Worm (Caenorhabditis elegans) whole organism, L1 larva: ENCODE measurements around the gene fbxa-37.

Experiments
- C34B4.2 ChIP-seq: sonication (generic microtip); optimal IDR thresholded peaks from 2 replicates; lab custom pipeline; 2017; ENCODE audit warnings: mild to moderate bottlenecking, missing genetic modification characterization, missing compliant biosample characterization
- Y116A8C.19 ChIP-seq: sonication (generic microtip); optimal IDR thresholded peaks from 2 replicates; lab custom pipeline; 2016; ENCODE audit warnings: missing compliant biosample characterization, missing genetic modification characterization, borderline replicate concordance
- blmp-1 ChIP-seq: fragments of 150-350 bp; optimal IDR thresholded peaks from 2 replicates; lab custom pipeline; 2014; ENCODE audit warnings: missing biosample characterization, missing genetic modification characterization
- ceh-63 ChIP-seq: fragments of 200-800 bp; sonication (Bioruptor generic); optimal IDR thresholded peaks from 2 replicates; lab custom pipeline; 2018; ENCODE audit warnings: mild to moderate bottlenecking, missing genetic modification characterization, missing compliant biosample characterization
- ceh-82 ChIP-seq, 3 experiments: fragments of 150-350 bp in 1 of 3; sonication (generic microtip) in 2 of 3; optimal IDR thresholded peaks; 2 replicates each; lab custom pipeline; 2014 to 2017; ENCODE audit warnings: missing biosample characterization in 3 of 3, missing genetic modification characterization in 3 of 3
- ceh-90 ChIP-seq: sonication (generic microtip); optimal IDR thresholded peaks from 2 replicates; lab custom pipeline; 2016; ENCODE audit warnings: missing genetic modification characterization, missing compliant biosample characterization
- ces-1 ChIP-seq: fragments of 150-350 bp; optimal IDR thresholded peaks from 2 replicates; lab custom pipeline; 2014; ENCODE audit warnings: missing biosample characterization, missing genetic modification reagents, missing genetic modification characterization
- dpl-1 ChIP-seq, 3 experiments: fragments of 150-350 bp in 2 of 3; sonication (generic microtip) in 1 of 3; optimal IDR thresholded peaks; 2 replicates each; lab custom pipeline; 2014 to 2017; ENCODE audit warnings: missing biosample characterization in 3 of 3, missing genetic modification characterization in 3 of 3, missing genetic modification reagents in 3 of 3
- dsc-1 ChIP-seq: sonication (generic microtip); optimal IDR thresholded peaks from 2 replicates; lab custom pipeline; 2016; ENCODE audit warnings: mild to moderate bottlenecking, missing genetic modification characterization, missing compliant biosample characterization
- efl-1 ChIP-seq, 4 experiments: fragments of 150-350 bp; optimal IDR thresholded peaks in 3 of 4; peaks in 1 of 4; 1 replicate in 1 of 4; 2 replicates in 3 of 4; lab custom pipeline; 2014; ENCODE audit warnings: missing biosample characterization in 2 of 4, missing genetic modification characterization in 2 of 4, missing genetic modification reagents in 2 of 4
- egl-27 ChIP-seq, 2 experiments: fragments of 150-350 bp in 1 of 2; sonication (generic microtip); optimal IDR thresholded peaks; 3 replicates each; lab custom pipeline; 2017 to 2018; ENCODE audit warnings: missing biosample characterization in 2 of 2, missing genetic modification characterization in 2 of 2, missing genetic modification reagents in 2 of 2
- elt-3 ChIP-seq, 6 experiments: fragments of 150-350 bp in 1 of 6; sonication (generic microtip); optimal IDR thresholded peaks; 2 replicates each; lab custom pipeline; 2017 to 2018; ENCODE audit warnings: missing biosample characterization in 6 of 6, missing genetic modification characterization in 6 of 6, inconsistent platforms in 1 of 6
- fkh-10 ChIP-seq: sonication (generic microtip); optimal IDR thresholded peaks from 2 replicates; lab custom pipeline; 2017; ENCODE audit warnings: missing biosample characterization, missing genetic modification reagents, missing genetic modification characterization
- grh-1 ChIP-seq: fragments of 200-800 bp; sonication (Bioruptor generic); IDR thresholded peaks from 2 replicates; pipeline ENCODE4 v1.3.6; 2022; ENCODE audit warnings: missing genetic modification reagents, missing genetic modification characterization, missing compliant biosample characterization
- hlh-4 ChIP-seq: sonication (generic microtip); optimal IDR thresholded peaks from 2 replicates; lab custom pipeline; 2016; ENCODE audit warnings: mild to moderate bottlenecking, missing genetic modification characterization, missing compliant biosample characterization
- hpl-2 ChIP-seq: fragments of 150-350 bp; optimal IDR thresholded peaks from 2 replicates; lab custom pipeline; 2014; ENCODE audit warnings: missing biosample characterization, missing genetic modification reagents, missing genetic modification characterization
- jun-1 ChIP-seq: fragments of 150-350 bp; optimal IDR thresholded peaks from 2 replicates; lab custom pipeline; 2014; ENCODE audit warnings: missing biosample characterization, missing genetic modification reagents, missing genetic modification characterization
- lin-13 ChIP-seq: fragments of 150-350 bp; optimal IDR thresholded peaks from 2 replicates; lab custom pipeline; 2014; ENCODE audit warnings: missing biosample characterization, missing genetic modification reagents, missing genetic modification characterization
- lin-14 ChIP-seq: fragments of 200-800 bp; sonication (Bioruptor generic); optimal IDR thresholded peaks from 2 replicates; lab custom pipeline; 2018; ENCODE audit warnings: mild to moderate bottlenecking, missing genetic modification characterization, moderate library complexity, missing compliant biosample characterization
- lin-15B ChIP-seq: fragments of 150-350 bp; sonication (generic microtip); optimal IDR thresholded peaks from 3 replicates; lab custom pipeline; 2014; ENCODE audit warnings: missing biosample characterization, missing genetic modification characterization
- lin-35 ChIP-seq, 2 experiments: fragments of 150-350 bp; optimal IDR thresholded peaks; 2 replicates each; lab custom pipeline; 2014; ENCODE audit warnings: missing biosample characterization in 2 of 2, missing genetic modification characterization in 2 of 2, missing genetic modification reagents in 2 of 2
- lin-39 ChIP-seq: fragments of 150-350 bp; optimal IDR thresholded peaks from 2 replicates; lab custom pipeline; 2014; ENCODE audit warnings: missing biosample characterization, missing genetic modification reagents, missing genetic modification characterization
- lsy-2 ChIP-seq, 2 experiments: fragments of 150-350 bp; optimal IDR thresholded peaks; 2 replicates each; lab custom pipeline; 2014; ENCODE audit warnings: missing biosample characterization in 2 of 2, missing genetic modification characterization in 2 of 2
- mdl-1 ChIP-seq, 2 experiments: fragments of 150-350 bp; optimal IDR thresholded peaks; 2 replicates each; lab custom pipeline; 2014 to 2017; ENCODE audit warnings: missing biosample characterization in 2 of 2, missing genetic modification characterization in 2 of 2, inconsistent platforms in 1 of 2
- mef-2 ChIP-seq: fragments of 150-350 bp; optimal IDR thresholded peaks from 2 replicates; lab custom pipeline; 2014; ENCODE audit warnings: missing biosample characterization, missing genetic modification characterization
- mep-1 ChIP-seq: fragments of 150-350 bp; optimal IDR thresholded peaks from 2 replicates; lab custom pipeline; 2014; ENCODE audit warnings: missing biosample characterization, missing genetic modification characterization
- nhr-47 ChIP-seq: sonication (generic microtip); optimal IDR thresholded peaks from 2 replicates; lab custom pipeline; 2016; ENCODE audit warnings: mild to moderate bottlenecking, missing genetic modification characterization, moderate library complexity, missing compliant biosample characterization
- nhr-71 ChIP-seq: sonication (generic microtip); optimal IDR thresholded peaks from 2 replicates; lab custom pipeline; 2016; ENCODE audit warnings: mild to moderate bottlenecking, missing genetic modification characterization, moderate library complexity, missing compliant biosample characterization
- nhr-77 ChIP-seq: fragments of 150-350 bp; optimal IDR thresholded peaks from 2 replicates; lab custom pipeline; 2014; ENCODE audit warnings: missing biosample characterization, missing genetic modification characterization
- nhr-85 ChIP-seq: sonication (generic microtip); peaks from one replicate; lab custom pipeline; 2016; ENCODE audit warnings: missing genetic modification characterization, inconsistent platforms, missing compliant biosample characterization
- pag-3 ChIP-seq: sonication (generic microtip); optimal IDR thresholded peaks from 2 replicates; lab custom pipeline; 2017; ENCODE audit warnings: missing genetic modification characterization, mild to moderate bottlenecking, missing compliant biosample characterization, antibody characterized with exemption, borderline replicate concordance; ENCODE audit not compliant: insufficient read depth
- pqm-1 ChIP-seq: sonication (generic microtip); optimal IDR thresholded peaks from 3 replicates; lab custom pipeline; 2017; ENCODE audit warnings: missing biosample characterization, missing genetic modification characterization
- rnt-1 ChIP-seq: sonication (generic microtip); optimal IDR thresholded peaks from 2 replicates; lab custom pipeline; 2016; ENCODE audit warnings: mild to moderate bottlenecking, missing genetic modification characterization, moderate library complexity, missing compliant biosample characterization
- skn-1 ChIP-seq: fragments of 150-350 bp; optimal IDR thresholded peaks from 2 replicates; lab custom pipeline; 2014; ENCODE audit warnings: missing biosample characterization, missing genetic modification characterization
- sox-4 ChIP-seq: sonication (generic microtip); optimal IDR thresholded peaks from 2 replicates; lab custom pipeline; 2016; ENCODE audit warnings: missing genetic modification characterization, missing compliant biosample characterization
- sptf-1 ChIP-seq: fragments of 150-350 bp; optimal IDR thresholded peaks from 2 replicates; lab custom pipeline; 2014; ENCODE audit warnings: missing biosample characterization, missing genetic modification characterization
- swsn-7 ChIP-seq: sonication (generic microtip); optimal IDR thresholded peaks from 2 replicates; lab custom pipeline; 2016; ENCODE audit warnings: missing genetic modification characterization, missing compliant biosample characterization
- tlp-1 ChIP-seq: fragments of 150-350 bp; optimal IDR thresholded peaks from 2 replicates; lab custom pipeline; 2014; ENCODE audit warnings: missing biosample characterization, missing genetic modification characterization
- unc-130 ChIP-seq: fragments of 150-350 bp; optimal IDR thresholded peaks from 2 replicates; lab custom pipeline; 2017; ENCODE audit warnings: missing biosample characterization, missing genetic modification characterization, inconsistent platforms
- unc-62 ChIP-seq: fragments of 150-350 bp; optimal IDR thresholded peaks from 2 replicates; lab custom pipeline; 2014; ENCODE audit warnings: missing biosample characterization, missing genetic modification reagents, missing genetic modification characterization
- unc-86 ChIP-seq: sonication (generic microtip); optimal IDR thresholded peaks from 2 replicates; lab custom pipeline; 2016; ENCODE audit warnings: missing genetic modification characterization, missing compliant biosample characterization
- unc-98 ChIP-seq: fragments of 200-800 bp; sonication (Bioruptor generic); IDR thresholded peaks from 2 replicates; pipeline ENCODE4 v1.3.6; 2022; ENCODE audit warnings: missing genetic modification characterization, missing compliant biosample characterization
- vab-15 ChIP-seq: sonication (generic microtip); optimal IDR thresholded peaks from 2 replicates; lab custom pipeline; 2017; ENCODE audit warnings: missing genotype, mild to moderate bottlenecking, missing genetic modification characterization, missing compliant biosample characterization
- xbp-1 ChIP-seq: sonication (generic microtip); optimal IDR thresholded peaks from 2 replicates; lab custom pipeline; 2016; ENCODE audit warnings: missing genetic modification characterization, missing compliant biosample characterization
- zip-4 ChIP-seq: fragments of 200-800 bp; sonication (Bioruptor generic); optimal IDR thresholded peaks from 2 replicates; lab custom pipeline; 2018; ENCODE audit warnings: mild to moderate bottlenecking, missing genetic modification characterization, moderate library complexity, missing compliant biosample characterization
- ztf-11 ChIP-seq, 2 experiments: sonication (generic microtip); optimal IDR thresholded peaks; 2 replicates each; lab custom pipeline; 2016 to 2017; ENCODE audit warnings: missing genetic modification characterization in 2 of 2, missing biosample characterization in 1 of 2, missing compliant biosample characterization in 1 of 2
- ztf-4 ChIP-seq: fragments of 150-350 bp; optimal IDR thresholded peaks from 2 replicates; lab custom pipeline; 2014; ENCODE audit warnings: missing biosample characterization, missing genetic modification characterization

fbxa-37 gene

ce11 chrIII:1243199-1243598 lies 41.6 kb upstream of the fbxa-37 start, which contains the start of gene fbxa-63 (continued):
- TF ChIP-seq mef-2 (no peak), ceh-82 (tag; optimal IDR thresholded peaks at IDR 0.05; lab: Kevin White, UChicago) (peak in 1 of 3 experiments; percentile 35), nhr-47 (tag; lab: Kevin White, UChicago) (peak; percentile 37), nhr-77 (tag; lab: Kevin White, UChicago) (no peak), jun-1 (tag; lab: Kevin White, UChicago) (peak; percentile 28), lsy-2 (tag; optimal IDR thresholded peaks at IDR 0.05; lab: Kevin White, UChicago) (peak; percentile 30 to 64), mdl-1 (tag; optimal IDR thresholded peaks at IDR 0.05; lab: Kevin White, UChicago) (peak in 1 of 2 experiments; percentile 26), rnt-1 (tag; lab: Kevin White, UChicago) (no peak), hpl-2 (GFP tag; lab: Kevin White, UChicago) (no peak), lin-13 (peak; percentile 20), blmp-1 (tag; lab: Kevin White, UChicago) (no peak), ztf-11 (tag; optimal IDR thresholded peaks at IDR 0.05; lab: Kevin White, UChicago) (no peak), zip-4 (GFP tag; lab: Kevin White, UChicago) (peak; percentile 2), efl-1 (optimal IDR thresholded peaks at IDR 0.05; lab: Kevin White, UChicago) (peak; percentile 49 to 64), efl-1 (GFP tag; optimal IDR thresholded peaks at IDR 0.05 in 1 of 2; lab: Kevin White, UChicago) (peak; percentile 26 to 92), sox-4 (tag; lab: Kevin White, UChicago) (no peak), ztf-4 (tag; lab: Kevin White, UChicago) (no peak)

ce11 chrIII:1248335-1248734 lies 36.5 kb upstream of the fbxa-37 start:
- TF ChIP-seq nhr-85 (tag; lab: Kevin White, UChicago): peak; percentile 59
- TF ChIP-seq dsc-1 (tag; lab: Kevin White, UChicago): no peak
- TF ChIP-seq, all 84 proteins: peak for 1

- TF ChIP-seq ces-1 (no peak), dpl-1 (GFP tag; optimal IDR thresholded peaks at IDR 0.05; lab: Kevin White, UChicago) (peak; percentile 24 to 45 (median 37)), fkh-10 (GFP tag; lab: Kevin White, UChicago) (no peak), unc-86 (tag; lab: Kevin White, UChicago) (no peak), vab-15 (tag; lab: Kevin White, UChicago) (no peak), nhr-71 (tag; lab: Kevin White, UChicago) (peak; percentile 20), unc-130 (no peak), mdl-1 (tag; optimal IDR thresholded peaks at IDR 0.05; lab: Kevin White, UChicago) (peak in 1 of 2 experiments; percentile 6), grh-1 (GFP tag; lab: Robert Waterston, UW) (no peak), skn-1 (peak; percentile 43), C34B4.2 (tag; lab: Kevin White, UChicago) (no peak), xbp-1 (no peak), dsc-1 (tag; lab: Kevin White, UChicago) (no peak), hlh-4 (tag; lab: Kevin White, UChicago) (no peak), mef-2 (no peak), egl-27 (tag; optimal IDR thresholded peaks at IDR 0.05; lab: Kevin White, UChicago) (no peak), mep-1 (peak; percentile 13), lin-35 (GFP tag; optimal IDR thresholded peaks at IDR 0.05; lab: Kevin White, UChicago) (peak; percentile 41 to 65), tlp-1 (tag; lab: Kevin White, UChicago) (no peak), Y116A8C.19 (tag; lab: Kevin White, UChicago) (no peak), unc-62 (GFP tag; lab: Kevin White, UChicago) (no peak), elt-3 (tag; optimal IDR thresholded peaks at IDR 0.05; lab: Kevin White, UChicago) (no peak), swsn-7 (no peak), sptf-1 (tag; lab: Kevin White, UChicago) (no peak), lin-15B (no peak), rnt-1 (tag; lab: Kevin White, UChicago) (no peak), ceh-63 (no peak), pag-3 (tag; lab: Kevin White, UChicago) (no peak), unc-98 (GFP tag; lab: Robert Waterston, UW) (no peak), lin-39 (tag; lab: Kevin White, UChicago) (no peak), ceh-90 (tag; lab: Kevin White, UChicago) (no peak), lin-14 (GFP tag; lab: Kevin White, UChicago) (peak; percentile 33), nhr-77 (tag; lab: Kevin White, UChicago) (peak; percentile 3), hpl-2 (GFP tag; lab: Kevin White, UChicago) (no peak), pqm-1 (tag; lab: Kevin White, UChicago) (no peak), ztf-4 (tag; lab: Kevin White, UChicago) (no peak)
These were observed 35.6 kb upstream of the fbxa-37 start, which contains the start of the genes fbxa-76 and fbxa-77 for ce11 chrIII:1249111-1249583. fbxa-76 (minus strand) TSS chrIII:1249161. fbxa-77 (plus strand) TSS chrIII:1249475.
